Worm (Caenorhabditis elegans) whole organism, dauer: Measurements from ENCODE around the gene gpa-11.

Experiments used
- unc-62 ChIP-seq: sonication (generic microtip); optimal IDR thresholded peaks from 2 replicates; lab custom pipeline; 2017; ENCODE audit warnings: missing biosample characterization, missing genetic modification reagents, missing genetic modification characterization

Gene gpa-11

ce11 chrII:4297259-4297658 lies 50.3 kb downstream of the gpa-11 start:
- TF ChIP-seq unc-62 (GFP tag; lab: Kevin White, UChicago), result no peak

DNA sequence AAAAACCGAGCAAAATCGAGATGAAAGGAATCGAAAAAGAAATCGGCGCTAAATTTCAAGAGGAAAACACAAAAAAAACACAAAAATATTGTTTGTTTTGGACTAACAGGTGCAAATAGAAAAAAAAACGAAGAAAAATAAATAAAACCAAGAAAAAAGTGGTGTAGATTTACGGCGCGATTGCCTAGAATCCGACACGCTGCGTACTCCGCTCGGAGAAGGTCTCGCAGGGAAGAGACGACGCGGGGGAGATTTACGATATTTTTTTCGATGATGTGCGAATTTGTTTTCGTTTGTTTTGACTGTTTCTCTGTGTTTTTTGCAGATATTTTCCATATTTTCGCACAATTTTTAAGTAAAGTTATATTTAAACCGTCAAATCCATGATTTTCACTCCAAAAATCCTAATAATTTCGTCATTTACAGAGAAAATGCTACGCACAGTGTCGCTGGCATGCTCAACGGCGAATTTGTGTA lies 52.3 kb downstream of the gpa-11 start, which contains the start of gene sco-1:
Gene sco-1 (plus strand): TSS at position 427 of the 477 bp plus-strand sequence.
- no peak for TF ChIP-seq unc-62 (GFP tag; lab: Kevin White, UChicago)

DNA sequence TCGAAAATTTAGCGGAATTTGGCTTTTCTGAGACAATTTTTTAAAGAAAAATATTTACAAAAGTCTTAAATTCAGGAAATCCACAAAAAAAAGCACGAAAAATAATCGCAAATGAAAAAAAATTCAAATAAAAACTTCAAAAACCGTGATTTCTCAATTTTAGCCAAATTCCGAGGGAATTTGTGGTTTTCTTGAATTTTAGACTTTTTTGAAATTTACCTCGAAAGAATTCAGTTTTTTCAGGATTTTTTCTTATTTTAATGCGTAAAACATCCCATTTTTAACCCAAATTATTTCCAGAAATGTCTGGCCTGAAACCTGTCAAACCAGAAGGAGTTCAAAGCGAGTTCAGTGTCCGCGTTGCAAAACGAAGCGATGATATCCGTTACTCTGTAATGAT lies 54.3 kb downstream of the gpa-11 start, which contains the start of gene gtf-2F1:
Gene gtf-2F1 (plus strand): TSS at position 301 of the 400 bp plus-strand sequence.
- no peak for TF ChIP-seq unc-62 (GFP tag; lab: Kevin White, UChicago)
